Fruit fly (Drosophila melanogaster) whole organism, wandering third instar larva: ENCODE measurements around the gene Tpst.

ENCODE experiments used
- Abd-B ChIP-seq: fragments of >200 bp; optimal IDR thresholded peaks from 2 replicates; lab custom pipeline; 2017; ENCODE audit warnings: missing biosample characterization, missing genetic modification characterization
- CG32264 ChIP-seq: fragments of 200-800 bp; sonication (Bioruptor generic); optimal IDR thresholded peaks from 2 replicates; lab custom pipeline; 2016; ENCODE audit warnings: missing biosample characterization, missing genetic modification characterization
- CG9705 ChIP-seq: fragments of 200-800 bp; sonication (Bioruptor generic); optimal IDR thresholded peaks from 2 replicates; lab custom pipeline; 2018; ENCODE audit warnings: missing biosample characterization, mild to moderate bottlenecking, missing genetic modification characterization
- CrebA ChIP-seq: fragments of 200-800 bp; sonication (Bioruptor generic); optimal IDR thresholded peaks from 2 replicates; lab custom pipeline; 2016; ENCODE audit warnings: missing biosample characterization, mild to moderate bottlenecking, missing genetic modification characterization, borderline replicate concordance
- Dfd ChIP-seq: fragments of >200 bp; optimal IDR thresholded peaks from 2 replicates; lab custom pipeline; 2017; ENCODE audit warnings: missing biosample characterization, missing genetic modification characterization
- Dif ChIP-seq: fragments of 200-275, 200-300 bp; sonication (Bioruptor generic); optimal IDR thresholded peaks from 2 replicates; lab custom pipeline; 2018; ENCODE audit warnings: missing biosample characterization, missing genetic modification characterization; ENCODE audit not compliant: partially characterized antibody
- GATAd ChIP-seq: sonication (Bioruptor generic); optimal IDR thresholded peaks from 2 replicates; lab custom pipeline; 2016; ENCODE audit warnings: missing biosample characterization, missing genetic modification characterization
- HLH106 ChIP-seq: fragments of 200-800 bp; optimal IDR thresholded peaks from 3 replicates; lab custom pipeline; 2019; ENCODE audit warnings: missing biosample characterization, mild to moderate bottlenecking, missing genetic modification characterization, moderate library complexity
- Hnf4 ChIP-seq: fragments of 200-800 bp; sonication (Bioruptor generic); optimal IDR thresholded peaks from 2 replicates; lab custom pipeline; 2016; ENCODE audit warnings: missing biosample characterization, mild to moderate bottlenecking, missing genetic modification characterization
- Hr78 ChIP-seq: fragments of >200 bp; optimal IDR thresholded peaks from 2 replicates; lab custom pipeline; 2017; ENCODE audit warnings: missing biosample characterization, missing genetic modification characterization
- Hr83 ChIP-seq: fragments of 200-300 bp; sonication (Bioruptor generic); optimal IDR thresholded peaks from 2 replicates; lab custom pipeline; 2016; ENCODE audit warnings: missing biosample characterization, mild to moderate bottlenecking, missing genetic modification characterization, moderate library complexity; ENCODE audit not compliant: poor library complexity, severe bottlenecking
- Jra ChIP-seq: sonication (Bioruptor generic); optimal IDR thresholded peaks from 2 replicates; lab custom pipeline; 2016; ENCODE audit warnings: missing biosample characterization, missing genetic modification characterization
- Mio ChIP-seq: sonication (Bioruptor generic); optimal IDR thresholded peaks from 2 replicates; lab custom pipeline; 2016; ENCODE audit warnings: missing biosample characterization, missing genetic modification characterization
- Myc ChIP-seq: fragments of >200 bp; optimal IDR thresholded peaks from 2 replicates; lab custom pipeline; 2017
- N ChIP-seq: fragments of >200 bp; optimal IDR thresholded peaks from 2 replicates; lab custom pipeline; 2018; ENCODE audit warnings: missing biosample characterization, missing external identifiers, missing genetic modification characterization
- OdsH ChIP-seq: fragments of 200-800 bp; sonication (Bioruptor generic); optimal IDR thresholded peaks from 2 replicates; lab custom pipeline; 2016; ENCODE audit warnings: missing biosample characterization, mild to moderate bottlenecking, missing genetic modification characterization
- Rel ChIP-seq, 2 experiments: fragments of 200-800 bp; sonication (Bioruptor generic) in 1 of 2; optimal IDR thresholded peaks; 2 replicates in 1 of 2; 3 replicates in 1 of 2; lab custom pipeline; 2016 to 2019; ENCODE audit warnings: mild to moderate bottlenecking in 2 of 2, missing biosample characterization in 2 of 2, missing genetic modification characterization in 2 of 2, moderate library complexity in 1 of 2
- Sp1 ChIP-seq: fragments of 200-800 bp; sonication (Bioruptor generic); optimal IDR thresholded peaks from 3 replicates; lab custom pipeline; 2019; ENCODE audit warnings: missing biosample characterization, mild to moderate bottlenecking, missing genetic modification characterization, moderate library complexity
- Vsx2 ChIP-seq: fragments of 200-300, 225-300 bp; sonication (Bioruptor generic); optimal IDR thresholded peaks from 2 replicates; lab custom pipeline; 2018; ENCODE audit warnings: missing biosample characterization, missing genetic modification characterization; ENCODE audit not compliant: partially characterized antibody
- br ChIP-seq: fragments of 200-800 bp; sonication (Bioruptor generic); optimal IDR thresholded peaks from 2 replicates; lab custom pipeline; 2016; ENCODE audit warnings: missing biosample characterization, missing genetic modification characterization
- brk ChIP-seq: fragments of 200-800 bp; sonication (Bioruptor generic); optimal IDR thresholded peaks from 2 replicates; lab custom pipeline; 2016; ENCODE audit warnings: missing biosample characterization, mild to moderate bottlenecking, missing genetic modification characterization
- dl ChIP-seq, 2 experiments: fragments of 175-275, 200-275 bp in 1 of 2; fragments of 200-275 bp in 1 of 2; sonication (Bioruptor generic); optimal IDR thresholded peaks; lab custom pipeline; 2018; ENCODE audit warnings: mild to moderate bottlenecking in 2 of 2, missing biosample characterization in 2 of 2, missing genetic modification characterization in 2 of 2, moderate library complexity in 2 of 2; ENCODE audit not compliant: partially characterized antibody in 2 of 2, insufficient read depth in 1 of 2
- dmrt93B ChIP-seq: fragments of 200-800 bp; sonication (Bioruptor generic); optimal IDR thresholded peaks from 2 replicates; lab custom pipeline; 2018; ENCODE audit warnings: missing biosample characterization, mild to moderate bottlenecking, missing genetic modification characterization
- dsf ChIP-seq: sonication (Bioruptor generic); optimal IDR thresholded peaks from 2 replicates; lab custom pipeline; 2016; ENCODE audit warnings: missing biosample characterization, missing genetic modification characterization, borderline replicate concordance
- ey ChIP-seq: fragments of 200-800 bp; sonication (Bioruptor generic); optimal IDR thresholded peaks from 2 replicates; lab custom pipeline; 2016; ENCODE audit warnings: missing biosample characterization, missing genetic modification characterization
- foxo ChIP-seq, 2 experiments: fragments of 200-800 bp; sonication (Bioruptor generic); optimal IDR thresholded peaks; 2 replicates in 1 of 2; 3 replicates in 1 of 2; lab custom pipeline; 2016 to 2017; ENCODE audit warnings: missing biosample characterization in 2 of 2, missing genetic modification characterization in 2 of 2
- fru ChIP-seq: fragments of 200-800 bp; sonication (Bioruptor generic); optimal IDR thresholded peaks from 3 replicates; lab custom pipeline; 2016; ENCODE audit warnings: missing biosample characterization, mild to moderate bottlenecking, missing genetic modification characterization
- h ChIP-seq: fragments of 200-800 bp; sonication (Bioruptor generic); optimal IDR thresholded peaks from 3 replicates; lab custom pipeline; 2016; ENCODE audit warnings: missing biosample characterization, mild to moderate bottlenecking, missing genetic modification characterization
- jim ChIP-seq: fragments of 175-275, 200-325 bp; sonication (Bioruptor generic); optimal IDR thresholded peaks from 2 replicates; lab custom pipeline; 2016; ENCODE audit warnings: missing biosample characterization, mild to moderate bottlenecking, missing genetic modification characterization
- lola ChIP-seq: fragments of >200 bp; optimal IDR thresholded peaks from 2 replicates; lab custom pipeline; 2017; ENCODE audit warnings: missing biosample characterization, missing genetic modification characterization
- pan ChIP-seq: fragments of >200 bp; optimal IDR thresholded peaks from 2 replicates; lab custom pipeline; 2017
- psq ChIP-seq: fragments of 200-800 bp; sonication (Bioruptor generic); optimal IDR thresholded peaks from 3 replicates; lab custom pipeline; 2017; ENCODE audit warnings: missing biosample characterization, mild to moderate bottlenecking, missing genetic modification characterization, moderate library complexity
- rgr ChIP-seq: fragments of 200-800 bp; sonication (Bioruptor generic); optimal IDR thresholded peaks from 3 replicates; lab custom pipeline; 2016; ENCODE audit warnings: missing biosample characterization, mild to moderate bottlenecking, missing genetic modification characterization
- sage ChIP-seq: fragments of 200-800 bp; sonication (Bioruptor generic); optimal IDR thresholded peaks from 2 replicates; lab custom pipeline; 2016; ENCODE audit warnings: missing biosample characterization, mild to moderate bottlenecking, missing genetic modification characterization
- sv ChIP-seq: fragments of 200-800 bp; sonication (Bioruptor generic); optimal IDR thresholded peaks from 3 replicates; lab custom pipeline; 2016; ENCODE audit warnings: missing biosample characterization, missing genetic modification characterization
- tai ChIP-seq: sonication (Bioruptor generic); optimal IDR thresholded peaks from 2 replicates; lab custom pipeline; 2016; ENCODE audit warnings: missing biosample characterization, missing genetic modification characterization
- usp ChIP-seq: fragments of >200 bp; optimal IDR thresholded peaks from 2 replicates; lab custom pipeline; 2017; ENCODE audit warnings: missing biosample characterization, missing genetic modification characterization
- woc ChIP-seq: sonication (Bioruptor generic); optimal IDR thresholded peaks from 2 replicates; lab custom pipeline; 2016; ENCODE audit warnings: missing biosample characterization, mild to moderate bottlenecking, missing genetic modification characterization

The Tpst gene

DNA sequence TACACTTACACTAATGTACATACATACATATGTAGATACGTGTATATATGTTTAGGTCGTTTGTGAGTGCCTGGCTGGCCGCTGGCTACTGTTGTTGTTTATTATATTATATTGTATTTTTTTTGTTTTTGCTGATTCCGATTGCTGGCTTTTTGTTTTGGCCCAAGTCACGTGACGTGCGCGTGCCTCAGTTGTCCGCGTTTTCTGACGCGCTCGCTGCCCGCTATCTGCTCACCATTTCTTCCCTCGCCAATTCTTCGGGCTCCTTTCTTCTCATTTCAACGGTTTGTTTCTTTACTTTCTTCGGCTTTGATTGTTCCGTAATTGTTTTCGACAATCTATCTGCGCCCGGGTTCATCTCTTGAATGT, 71.4 kb downstream of the Tpst start:
- TF ChIP-seq dl (GFP tag; optimal IDR thresholded peaks at IDR 0.05; lab: Kevin White, UChicago; ENCODE audit: insufficient read depth in 1 of 2, partially characterized antibody in 2 of 2), result no peak
- peak; percentile 29 for TF ChIP-seq h

DNA sequence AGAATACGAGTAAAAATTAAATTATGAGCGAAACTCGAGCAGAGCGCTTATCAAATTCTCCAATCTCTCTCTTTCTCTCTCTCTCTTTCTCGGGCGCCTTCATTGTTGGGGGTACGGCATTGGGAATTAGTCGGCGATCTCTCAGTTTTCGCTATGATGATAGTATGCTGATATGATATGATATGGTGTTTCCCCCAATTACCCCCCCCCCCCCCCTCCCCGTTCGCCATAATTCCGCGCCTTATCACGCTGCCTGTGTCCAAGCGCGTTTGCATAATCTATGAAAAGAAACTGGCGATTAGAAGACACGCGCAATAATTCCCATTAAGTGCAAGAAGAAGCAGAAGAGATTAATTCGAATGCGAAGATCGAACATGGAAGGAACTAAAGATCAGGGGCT, 73.2 kb downstream of the Tpst start:
- TF ChIP-seq lola (no peak), Dfd (GFP tag; lab: Kevin White, UChicago) (no peak), Dif (no peak), Rel (GFP tag; optimal IDR thresholded peaks at IDR 0.05; lab: Kevin White, UChicago) (no peak), Rel (tag; optimal IDR thresholded peaks at IDR 0.05; lab: Kevin White, UChicago) (peak; percentile 62), usp (GFP tag; lab: Kevin White, UChicago) (no peak)

DNA sequence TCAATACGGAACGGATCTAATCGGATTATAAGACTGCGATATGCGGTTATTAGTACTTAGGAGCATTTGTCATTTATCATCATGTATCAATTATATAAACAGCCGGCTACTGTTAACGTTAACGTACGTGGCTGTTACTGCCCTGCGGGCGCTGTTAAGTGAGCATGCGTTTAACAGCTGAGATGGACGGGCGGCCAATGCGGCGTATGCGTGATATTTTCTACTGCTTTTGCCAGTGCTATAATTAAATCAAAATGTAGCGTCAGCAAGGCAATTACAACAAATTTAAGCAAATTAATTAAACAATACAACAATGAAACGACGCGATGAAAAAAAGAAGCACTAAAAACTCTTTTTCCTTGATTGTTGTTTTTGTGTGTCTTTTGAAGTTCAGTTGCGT, 74.0 kb downstream of the Tpst start:
- TF ChIP-seq CrebA (GFP tag; lab: Kevin White, UChicago) (no peak), Rel (GFP tag; optimal IDR thresholded peaks at IDR 0.05; lab: Kevin White, UChicago) (no peak), Rel (tag; optimal IDR thresholded peaks at IDR 0.05; lab: Kevin White, UChicago) (peak; percentile 30)
- TF ChIP-seq, all 38 proteins: peak for 1

DNA sequence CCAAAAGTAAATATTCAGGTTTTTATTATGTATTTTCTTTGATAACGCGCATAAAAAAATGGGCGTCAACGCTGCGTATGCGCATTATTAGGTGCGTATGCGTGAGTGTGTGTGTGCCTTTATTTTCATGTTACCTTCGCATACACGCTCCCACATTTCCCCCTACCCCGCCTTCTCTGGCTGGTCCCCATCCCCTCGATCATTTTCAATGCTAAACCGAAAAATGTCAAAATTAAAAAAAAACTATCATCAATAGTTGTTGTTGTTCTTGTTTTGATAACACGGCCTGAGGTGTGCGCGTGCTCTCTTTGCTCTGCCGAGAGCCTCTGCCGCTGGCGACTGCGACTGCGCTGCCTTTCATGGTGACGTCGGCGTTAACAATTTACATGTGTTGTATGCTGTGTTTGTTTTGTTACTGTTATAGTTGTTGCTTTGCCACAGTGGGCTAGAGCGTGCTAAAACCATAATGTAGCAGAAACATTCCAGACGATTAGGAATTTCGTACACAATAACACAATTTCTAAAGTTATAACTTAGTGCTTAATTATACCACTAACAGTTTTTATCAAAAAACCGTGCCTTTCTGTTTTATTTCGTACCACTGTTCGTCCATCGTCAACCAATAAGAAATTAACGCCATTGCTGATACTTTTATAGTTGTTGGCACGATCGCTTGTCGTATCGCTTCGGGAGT, 76.5 kb downstream of the Tpst start:
- TF ChIP-seq ey (peak; percentile 91), psq (GFP tag; lab: Kevin White, UChicago) (peak; percentile 77), br (GFP tag; lab: Kevin White, UChicago) (peak; percentile 92), Dif (no peak), brk (GFP tag; lab: Kevin White, UChicago) (peak; percentile 68), rgr (GFP tag; lab: Kevin White, UChicago) (peak; percentile 89), tai (GFP tag; lab: Kevin White, UChicago) (peak; percentile 62), OdsH (GFP tag; lab: Kevin White, UChicago) (peak; percentile 86), Sp1 (peak; percentile 73), Abd-B (GFP tag; lab: Kevin White, UChicago) (no peak), Jra (GFP tag; lab: Kevin White, UChicago) (peak; percentile 21), N (GFP tag; lab: Kevin White, UChicago) (no peak), foxo (GFP tag; optimal IDR thresholded peaks at IDR 0.05; lab: Kevin White, UChicago) (peak; percentile 66 to 89), sv (GFP tag; lab: Kevin White, UChicago) (peak; percentile 96), fru (GFP tag; lab: Kevin White, UChicago) (peak; percentile 96), dl (GFP tag; optimal IDR thresholded peaks at IDR 0.05; lab: Kevin White, UChicago; ENCODE audit: insufficient read depth in 1 of 2, partially characterized antibody in 2 of 2) (no peak), pan (lab: Kevin White, UChicago) (no peak), Hr78 (GFP tag; lab: Kevin White, UChicago) (no peak), HLH106 (tag; lab: Kevin White, UChicago) (peak; percentile 71), woc (GFP tag; lab: Kevin White, UChicago) (peak; percentile 74), jim (GFP tag; lab: Kevin White, UChicago) (no peak), GATAd (GFP tag; lab: Kevin White, UChicago) (no peak), usp (GFP tag; lab: Kevin White, UChicago) (no peak), CG9705 (GFP tag; lab: Kevin White, UChicago) (peak; percentile 21), Mio (GFP tag; lab: Kevin White, UChicago) (peak; percentile 45), lola (no peak), Vsx2 (no peak), sage (GFP tag; lab: Kevin White, UChicago) (peak; percentile 82), dsf (GFP tag; lab: Kevin White, UChicago) (peak; percentile 8), Dfd (GFP tag; lab: Kevin White, UChicago) (no peak), dmrt93B (GFP tag; lab: Kevin White, UChicago) (peak; percentile 42), CrebA (GFP tag; lab: Kevin White, UChicago) (peak; percentile 69), CG32264 (GFP tag; lab: Kevin White, UChicago) (peak; percentile 69), Rel (GFP tag; optimal IDR thresholded peaks at IDR 0.05; lab: Kevin White, UChicago) (peak; percentile 77), Rel (tag; optimal IDR thresholded peaks at IDR 0.05; lab: Kevin White, UChicago) (no peak), h (peak; percentile 94), Hr83 (GFP tag; lab: Kevin White, UChicago) (peak; percentile 5), Hnf4 (GFP tag; lab: Kevin White, UChicago) (peak; percentile 87), Myc (lab: Kevin White, UChicago) (no peak)
